Fruit fly (Drosophila melanogaster) whole organism, adult: ENCODE data around the gene Nasp.

Source experiments
- CG14711 ChIP-seq: fragments of 200-800 bp; sonication (Bioruptor generic); optimal IDR thresholded peaks from 2 replicates; lab custom pipeline; 2018; ENCODE audit warnings: missing biosample characterization, mild to moderate bottlenecking, missing genetic modification characterization, moderate library complexity
- CG5204 ChIP-seq: fragments of 200-800 bp; sonication (Bioruptor generic); optimal IDR thresholded peaks from 2 replicates; lab custom pipeline; 2016; ENCODE audit warnings: missing biosample characterization, missing genetic modification characterization
- Hr96 ChIP-seq: fragments of 200-800 bp; sonication (Bioruptor generic); optimal IDR thresholded peaks from 2 replicates; lab custom pipeline; 2016; ENCODE audit warnings: missing biosample characterization, missing genetic modification characterization
- Mnt ChIP-seq: fragments of 200-800 bp; sonication (Bioruptor generic); optimal IDR thresholded peaks from 2 replicates; lab custom pipeline; 2016; ENCODE audit warnings: missing biosample characterization, mild to moderate bottlenecking, missing genetic modification characterization
- bab1 ChIP-seq: fragments of 200-800 bp; sonication (Bioruptor generic); optimal IDR thresholded peaks from 3 replicates; lab custom pipeline; 2019; ENCODE audit warnings: missing biosample characterization, mild to moderate bottlenecking, missing genetic modification characterization, moderate library complexity
- kay ChIP-seq: fragments of 200-800 bp; sonication (Bioruptor generic); peaks from one replicate; lab custom pipeline; 2016; ENCODE audit warnings: missing biosample characterization, missing genetic modification characterization, borderline replicate concordance
- ovo ChIP-seq: fragments of 200-800 bp; sonication (Bioruptor generic); optimal IDR thresholded peaks from 2 replicates; lab custom pipeline; 2016; ENCODE audit warnings: missing biosample characterization, missing genetic modification characterization

DNA sequence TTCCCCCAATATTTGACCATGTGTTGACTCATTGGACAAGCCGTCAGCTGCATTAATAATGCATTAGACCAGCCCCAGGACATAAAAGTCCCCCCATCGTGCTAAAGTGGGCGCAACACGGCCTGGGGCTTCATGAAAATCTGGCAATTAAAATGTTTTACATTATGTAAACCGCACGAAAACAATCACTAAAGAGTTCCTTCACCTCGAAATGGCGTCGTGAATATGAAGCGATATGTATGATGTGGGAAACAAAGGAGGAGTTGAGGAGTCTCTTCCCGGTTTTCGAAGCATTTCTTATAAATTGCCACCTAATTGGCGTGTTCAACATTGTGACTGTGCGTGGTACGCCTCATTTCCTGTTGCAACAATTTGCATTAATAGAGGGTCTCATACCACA is 4.9 kb upstream of the Nasp start:
- TF ChIP-seq CG14711 (tag; lab: Kevin White, UChicago) (no peak), CG5204 (GFP tag; lab: Kevin White, UChicago) (no peak), Mnt (no peak), Hr96 (GFP tag; lab: Kevin White, UChicago) (no peak), ovo (GFP tag; lab: Kevin White, UChicago) (no peak), kay (GFP tag; lab: Kevin White, UChicago) (no peak), bab1 (GFP tag; lab: Kevin White, UChicago) (no peak)
